Worm (Caenorhabditis elegans): Measurements from ENCODE around the gene F25H9.7.
A peak's percentile ranks its signal among the peaks of the same experiment; 100 is the strongest.

F25H9.7 gene

ce11 chrV:13485732-13486131 lies 17.6 kb downstream of the F25H9.7 start:
- no peak for TF ChIP-seq lsy-2 (tag; optimal IDR thresholded peaks at IDR 0.05)
- no peak for TF ChIP-seq ceh-83 (GFP tag; optimal IDR thresholded peaks at IDR 0.05)
- no peak for TF ChIP-seq cnd-1 (tag; optimal IDR thresholded peaks at IDR 0.05)
- TF ChIP-seq elt-1 (tag; optimal IDR thresholded peaks at IDR 0.05; ENCODE audit: borderline replicate concordance, insufficient read depth) = no peak
- TF ChIP-seq nhr-76 (tag; optimal IDR thresholded peaks at IDR 0.05) = no peak
- TF ChIP-seq tbx-8 (GFP tag; optimal IDR thresholded peaks at IDR 0.05) = no peak
- no peak for TF ChIP-seq pha-4 (tag; optimal IDR thresholded peaks at IDR 0.05)
- no peak for TF ChIP-seq nhr-28 (tag; optimal IDR thresholded peaks at IDR 0.05)
- TF ChIP-seq snpc-4 (tag; optimal IDR thresholded peaks at IDR 0.05) = no peak
- TF ChIP-seq mab-5 (tag; optimal IDR thresholded peaks at IDR 0.05) = no peak
- no peak for TF ChIP-seq elt-3 (tag; optimal IDR thresholded peaks at IDR 0.05)
- no peak for TF ChIP-seq ceh-43 (GFP tag; optimal IDR thresholded peaks at IDR 0.05)
- TF ChIP-seq flh-1 (GFP tag; optimal IDR thresholded peaks at IDR 0.05) = no peak
- no peak for TF ChIP-seq lin-13 (tag; optimal IDR thresholded peaks at IDR 0.05)
- TF ChIP-seq M03D4.4 (tag; optimal IDR thresholded peaks at IDR 0.05) = no peak
- TF ChIP-seq drap-1 (GFP tag; optimal IDR thresholded peaks at IDR 0.05) = no peak

- TF ChIP-seq nhr-28 (tag; optimal IDR thresholded peaks at IDR 0.05) (no peak), bed-3 (GFP tag; optimal IDR thresholded peaks at IDR 0.05) (no peak), mep-1 (tag; optimal IDR thresholded peaks at IDR 0.05) (no peak), unc-120 (tag; optimal IDR thresholded peaks at IDR 0.05; ENCODE audit: poor library complexity, severe bottlenecking) (no peak), nhr-76 (tag; optimal IDR thresholded peaks at IDR 0.05) (no peak), elt-3 (tag; optimal IDR thresholded peaks at IDR 0.05) (no peak), ztf-11 (tag; optimal IDR thresholded peaks at IDR 0.05) (no peak), mab-5 (tag; optimal IDR thresholded peaks at IDR 0.05) (no peak), sptf-1 (tag; optimal IDR thresholded peaks at IDR 0.05) (no peak), flh-1 (GFP tag; optimal IDR thresholded peaks at IDR 0.05) (no peak), ceh-83 (GFP tag; optimal IDR thresholded peaks at IDR 0.05) (no peak), unc-39 (tag; optimal IDR thresholded peaks at IDR 0.05) (no peak), ceh-39 (tag; optimal IDR thresholded peaks at IDR 0.05) (no peak)
Measured at ce11 chrV:13488297-13488803, 20.2 kb downstream of the F25H9.7 start.

DNA sequence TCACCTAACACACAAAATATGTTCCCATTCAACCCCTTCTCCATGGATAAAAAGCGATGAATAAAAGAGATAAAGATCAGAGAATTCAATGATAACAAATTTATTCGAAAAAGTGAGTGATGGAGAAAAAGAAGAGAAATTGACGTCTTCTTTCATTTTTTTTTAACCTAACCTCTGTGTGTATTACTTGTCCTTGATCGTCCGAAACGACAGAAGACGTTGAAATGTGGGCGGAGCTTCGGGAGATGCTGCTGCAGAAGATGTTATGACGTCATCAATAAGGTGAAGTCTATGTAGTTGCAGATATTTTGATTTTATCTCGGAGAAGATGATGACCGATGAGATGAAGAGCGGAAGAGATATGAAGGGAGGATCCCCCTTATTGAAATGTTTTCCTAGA lies 21.7 kb downstream of the F25H9.7 start, which contains the start of gene T10G3.3:
T10G3.3 (minus strand) TSS at position 370 of the 400 bp plus-strand sequence.
- TF ChIP-seq nhr-237 (tag; optimal IDR thresholded peaks at IDR 0.05) (no peak), zip-8 (tag; optimal IDR thresholded peaks at IDR 0.05) (peak; percentile 74), elt-1 (tag; optimal IDR thresholded peaks at IDR 0.05; ENCODE audit: borderline replicate concordance, insufficient read depth) (peak; percentile 85)

- no peak for TF ChIP-seq bed-3 (GFP tag; optimal IDR thresholded peaks at IDR 0.05)
- TF ChIP-seq ham-2 (GFP tag; optimal IDR thresholded peaks at IDR 0.05) = no peak
- no peak for TF ChIP-seq ceh-83 (GFP tag; optimal IDR thresholded peaks at IDR 0.05)
- TF ChIP-seq nhr-28 (tag; optimal IDR thresholded peaks at IDR 0.05) = no peak
- TF ChIP-seq nhr-76 (tag; optimal IDR thresholded peaks at IDR 0.05) = no peak
- peak; percentile 25 for TF ChIP-seq nhr-237 (tag; optimal IDR thresholded peaks at IDR 0.05)
- no peak for TF ChIP-seq M03D4.4 (tag; optimal IDR thresholded peaks at IDR 0.05)
- no peak for TF ChIP-seq zip-8 (tag; optimal IDR thresholded peaks at IDR 0.05)
- no peak for TF ChIP-seq flh-1 (GFP tag; optimal IDR thresholded peaks at IDR 0.05)
- peak; percentile 73 for TF ChIP-seq mep-1 (tag; optimal IDR thresholded peaks at IDR 0.05)
- no peak for TF ChIP-seq unc-62 (GFP tag; optimal IDR thresholded peaks at IDR 0.05)
- TF ChIP-seq elt-1 (tag; optimal IDR thresholded peaks at IDR 0.05; ENCODE audit: borderline replicate concordance, insufficient read depth) = no peak
- TF ChIP-seq lin-13 (tag; optimal IDR thresholded peaks at IDR 0.05) = no peak
- TF ChIP-seq lsy-2 (tag; optimal IDR thresholded peaks at IDR 0.05) = peak; percentile 22
- TF ChIP-seq cnd-1 (tag; optimal IDR thresholded peaks at IDR 0.05) = no peak
- no peak for TF ChIP-seq nhr-12 (tag; optimal IDR thresholded peaks at IDR 0.05)
- peak; percentile 90 for TF ChIP-seq ces-1 (GFP tag; optimal IDR thresholded peaks at IDR 0.05)
- TF ChIP-seq mls-2 (tag; optimal IDR thresholded peaks at IDR 0.05) = no peak
- TF ChIP-seq pha-4 (tag; optimal IDR thresholded peaks at IDR 0.05) = peak; percentile 60
- no peak for TF ChIP-seq blmp-1 (tag; optimal IDR thresholded peaks at IDR 0.05)
- no peak for TF ChIP-seq sptf-1 (tag; optimal IDR thresholded peaks at IDR 0.05)
- TF ChIP-seq mab-5 (tag; optimal IDR thresholded peaks at IDR 0.05) = no peak
- TF ChIP-seq hlh-1 (tag; optimal IDR thresholded peaks at IDR 0.05) = no peak
- no peak for TF ChIP-seq lin-32 (GFP tag; optimal IDR thresholded peaks at IDR 0.05)
Measured at ce11 chrV:13497322-13497847, 29.2 kb downstream of the F25H9.7 start, which contains the start of the genes eea-1 and gut-2. Gene eea-1, minus strand, starts transcription at chrV:13497372. Gene gut-2, plus strand, starts transcription at chrV:13497690.

Data from whole organism, mixed stage, embryonic.